Worm (Caenorhabditis elegans) whole organism, dauer: ENCODE results near the gene F57A8.6.

Experiments used
- unc-62 ChIP-seq: sonication (generic microtip); optimal IDR thresholded peaks from 2 replicates; lab custom pipeline; 2017; ENCODE audit warnings: missing biosample characterization, missing genetic modification reagents, missing genetic modification characterization

The F57A8.6 gene

DNA sequence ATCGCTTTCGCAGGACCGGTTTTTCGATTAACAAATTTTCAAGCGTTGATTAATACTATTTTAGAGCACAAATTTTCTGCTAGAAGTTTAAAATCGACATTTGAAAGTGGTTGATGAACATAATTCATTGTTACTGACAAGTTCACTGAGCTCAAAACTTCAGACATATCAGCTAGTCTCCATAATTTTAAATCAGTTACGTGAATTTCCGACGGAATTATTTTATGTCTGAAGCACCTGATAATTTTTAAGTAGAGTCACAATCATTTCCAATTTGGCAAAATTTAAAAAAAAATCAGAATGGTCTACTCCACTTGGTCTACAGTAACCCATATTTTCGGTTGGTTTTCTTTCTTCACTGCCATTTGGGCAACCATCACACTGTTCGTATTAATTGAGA, 21.8 kb downstream of the F57A8.6 start, which contains the start of gene str-118:
Gene str-118, plus strand, starts transcription at position 301 of the 400 bp plus-strand sequence.
- TF ChIP-seq unc-62 (GFP tag; lab: Kevin White, UChicago): no peak

DNA sequence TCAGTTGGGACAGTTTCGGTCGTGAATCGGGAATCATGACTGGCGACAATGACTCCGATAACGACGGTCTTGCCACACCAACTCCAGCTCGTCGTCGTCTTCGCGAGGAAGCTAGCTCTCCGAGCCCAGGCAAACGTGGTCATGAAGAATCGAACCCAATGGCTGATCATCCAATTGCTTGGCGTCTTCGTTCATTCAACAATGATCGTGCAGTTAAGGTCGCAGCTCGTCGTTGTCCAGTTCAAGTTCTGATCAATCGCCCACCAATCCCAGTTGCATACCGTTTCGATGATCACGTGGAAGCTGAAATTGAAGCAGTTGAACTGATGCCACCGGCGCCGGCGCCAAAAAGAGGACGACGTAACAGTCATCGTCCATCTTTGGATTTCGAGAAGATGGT, 26.5 kb downstream of the F57A8.6 start:
- TF ChIP-seq unc-62 (GFP tag; lab: Kevin White, UChicago): no peak

DNA sequence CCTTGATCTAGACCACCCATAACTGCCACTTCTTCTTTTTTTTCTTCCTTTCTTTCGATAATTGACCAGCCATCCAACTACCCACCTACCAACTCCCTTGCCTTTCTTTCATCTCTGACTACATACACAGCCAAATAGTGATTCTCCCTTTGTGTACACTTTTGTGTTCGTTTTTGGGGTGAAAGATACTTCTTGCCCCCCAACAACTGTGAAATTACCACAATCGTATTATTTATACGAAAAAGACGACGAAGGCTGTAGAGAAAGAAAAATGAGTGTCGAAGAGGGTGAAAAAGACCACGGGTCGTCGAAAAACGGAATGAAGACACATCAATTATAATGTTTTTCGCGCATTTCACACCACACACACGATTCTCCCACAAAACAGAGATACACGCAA, 27.2 kb downstream of the F57A8.6 start:
- TF ChIP-seq unc-62 (GFP tag; lab: Kevin White, UChicago): no peak

DNA sequence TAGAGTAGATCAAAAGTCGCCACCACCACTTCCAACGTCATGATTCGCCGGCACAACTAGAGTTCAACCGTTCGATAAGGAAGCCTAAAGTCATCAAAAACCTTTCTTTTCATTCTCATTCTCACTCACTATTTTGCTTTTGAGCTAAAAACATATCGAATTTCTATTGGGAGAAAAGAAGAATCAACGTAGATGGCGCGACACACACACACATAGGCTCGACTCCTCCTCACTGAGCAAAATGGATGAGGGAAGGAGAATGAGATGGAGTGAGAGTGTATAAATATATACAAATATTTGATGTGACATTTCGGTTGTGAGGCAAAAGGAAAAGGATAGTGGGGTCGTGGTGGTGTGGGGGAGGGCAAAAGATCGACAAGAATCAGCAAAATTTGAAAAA, 29.0 kb downstream of the F57A8.6 start:
- no peak for TF ChIP-seq unc-62 (GFP tag; lab: Kevin White, UChicago)

DNA sequence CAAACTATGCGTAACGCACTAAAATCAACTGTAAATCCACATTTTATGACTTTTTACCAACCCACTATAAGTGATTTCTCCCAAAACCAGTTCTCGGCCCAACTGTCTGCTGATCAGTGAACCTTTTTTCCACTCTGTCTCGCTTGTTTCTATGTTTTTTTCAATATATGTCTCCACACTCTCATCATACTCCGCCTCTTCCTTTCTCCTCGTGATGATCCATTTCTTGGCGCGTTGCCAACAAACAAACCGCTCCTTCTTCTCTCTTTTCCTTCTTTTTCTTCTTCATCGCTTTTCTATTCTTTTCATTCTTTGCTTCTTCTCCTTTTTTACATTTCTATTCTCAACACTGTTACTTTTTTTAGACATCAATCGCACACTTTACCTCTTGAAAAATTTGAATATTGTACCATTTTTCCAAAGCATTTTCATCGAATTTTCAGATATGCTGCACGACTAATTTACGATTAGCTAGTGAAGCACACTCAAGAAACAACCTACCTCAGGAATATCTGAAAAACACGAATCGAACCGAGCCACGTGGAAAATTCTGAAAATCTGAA, 30.4 kb downstream of the F57A8.6 start, which contains the start of gene T06E8.8:
Gene T06E8.8, plus strand, starts transcription at position 513 of the 563 bp plus-strand sequence.
- no peak for TF ChIP-seq unc-62 (GFP tag; lab: Kevin White, UChicago)

DNA sequence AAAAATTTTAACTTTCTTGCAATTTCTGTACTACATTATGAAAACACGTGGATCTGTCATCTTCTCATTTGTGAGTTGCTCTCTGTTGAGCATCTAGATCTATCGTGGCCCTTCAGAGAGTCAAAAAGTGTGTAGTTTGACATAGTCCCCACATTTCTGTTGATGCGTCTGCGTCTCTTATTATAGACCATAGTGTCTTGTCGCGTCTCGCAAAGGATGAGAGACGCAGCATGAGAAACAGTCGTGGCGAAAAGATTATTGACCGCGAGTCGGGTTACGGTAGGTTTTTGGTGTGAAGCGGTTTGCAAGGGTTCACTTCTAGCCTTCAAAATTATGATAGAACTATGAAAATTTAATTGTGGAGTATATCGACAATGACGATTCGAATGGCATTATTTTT, 31.4 kb downstream of the F57A8.6 start:
- TF ChIP-seq unc-62 (GFP tag; lab: Kevin White, UChicago): no peak

DNA sequence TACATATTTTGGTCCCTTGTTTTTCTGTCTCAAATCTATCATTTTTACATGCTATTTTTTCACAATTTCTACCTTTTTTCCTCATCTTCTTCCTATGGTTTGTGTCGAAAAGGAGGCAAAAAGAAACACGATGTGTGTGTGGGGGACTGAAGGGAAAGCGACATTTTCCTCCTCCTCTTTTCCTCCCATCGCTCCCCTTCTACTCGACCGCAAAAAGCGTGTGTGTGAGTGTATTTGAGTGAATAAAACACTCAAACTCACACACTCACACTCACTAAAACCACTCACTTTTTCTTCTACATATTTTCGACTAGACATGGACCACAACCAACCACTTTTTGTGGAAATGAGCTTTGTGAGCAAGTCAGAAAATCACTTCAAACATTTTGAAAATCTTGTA, 32.2 kb downstream of the F57A8.6 start:
- no peak for TF ChIP-seq unc-62 (GFP tag; lab: Kevin White, UChicago)

DNA sequence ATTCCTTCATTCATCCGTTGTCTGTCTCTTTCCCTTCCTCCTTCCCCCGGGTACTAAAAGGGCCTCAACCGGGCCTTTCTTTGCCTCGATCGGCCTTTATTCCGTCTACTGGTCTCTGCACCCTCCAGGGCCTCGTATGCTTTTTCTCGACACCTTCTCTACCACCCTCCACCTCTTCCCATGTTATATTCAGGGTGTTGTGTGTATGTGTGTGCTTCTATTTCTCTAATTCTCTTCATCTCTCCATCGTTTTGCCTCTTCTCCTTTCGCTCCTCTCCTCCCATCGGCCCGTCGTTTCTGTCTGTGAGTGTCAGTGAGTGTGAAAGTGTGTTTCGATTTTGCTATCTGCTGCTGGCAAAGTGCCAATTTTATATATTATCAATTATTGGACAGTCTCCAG, 33.9 kb downstream of the F57A8.6 start:
- no peak for TF ChIP-seq unc-62 (GFP tag; lab: Kevin White, UChicago)

DNA sequence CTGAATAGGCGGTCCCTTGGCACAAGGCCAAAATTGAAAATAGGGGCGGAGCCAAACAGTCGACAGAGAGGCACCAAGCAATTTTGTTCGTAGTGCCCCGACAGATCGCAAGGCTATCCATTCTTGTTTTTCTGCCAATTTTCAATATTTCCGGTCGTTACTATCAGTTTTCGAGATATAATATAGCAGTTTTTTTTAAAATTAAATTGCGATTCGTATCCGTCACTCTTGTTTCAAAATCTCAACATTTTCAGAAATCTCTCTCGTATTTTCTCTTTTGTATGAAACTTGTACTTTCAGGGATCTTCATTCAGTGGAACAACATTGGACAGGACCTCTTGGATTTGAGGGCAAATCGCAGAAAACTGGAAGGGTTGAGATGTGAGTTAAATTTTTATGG, 36.7 kb downstream of the F57A8.6 start, which contains the start of gene F57A8.1:
Gene F57A8.1, plus strand, starts transcription at position 301 of the 400 bp plus-strand sequence.
- TF ChIP-seq unc-62 (GFP tag; lab: Kevin White, UChicago): no peak

DNA sequence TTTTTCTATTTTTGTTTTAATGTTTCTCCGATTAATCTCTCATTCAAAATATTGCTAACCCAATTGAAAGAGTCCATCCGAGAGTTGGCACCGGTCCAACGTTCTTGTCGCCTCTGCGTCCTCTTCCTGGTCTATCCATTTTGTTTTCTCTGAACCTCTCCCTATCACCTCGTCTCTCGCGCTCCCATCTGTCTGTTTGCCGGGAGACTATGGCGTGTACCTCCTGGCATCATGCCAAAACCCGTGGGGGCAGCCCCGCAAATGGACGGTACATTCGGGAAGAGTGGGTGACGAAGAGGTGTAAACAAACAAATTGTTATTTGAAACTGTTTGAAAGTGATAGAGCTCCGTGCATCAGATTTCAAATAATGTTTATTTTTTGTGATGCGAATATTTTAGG, 37.4 kb downstream of the F57A8.6 start, which contains the start of gene T06E8.2:
Gene T06E8.2, minus strand, starts transcription at position 139 of the 400 bp plus-strand sequence.
- TF ChIP-seq unc-62 (GFP tag; lab: Kevin White, UChicago): no peak

DNA sequence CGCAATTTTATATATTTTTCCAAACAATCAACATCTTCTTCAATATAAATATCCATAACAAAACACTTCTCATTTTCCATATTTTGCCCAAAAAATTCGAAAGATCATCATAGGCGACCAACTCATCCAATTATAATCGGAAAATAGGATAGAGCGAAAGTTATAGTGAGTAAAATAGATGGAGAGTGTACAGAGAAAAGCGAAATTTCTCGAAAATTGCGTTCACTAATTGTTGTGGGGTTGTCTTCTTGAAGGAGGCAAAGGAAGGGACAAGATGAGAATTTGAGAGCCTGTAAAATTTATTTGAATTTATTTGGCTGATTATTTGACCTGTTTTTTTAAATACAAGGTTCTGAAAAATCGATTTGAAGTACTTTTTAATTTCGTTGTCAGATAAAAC, 38.1 kb downstream of the F57A8.6 start:
- no peak for TF ChIP-seq unc-62 (GFP tag; lab: Kevin White, UChicago)

DNA sequence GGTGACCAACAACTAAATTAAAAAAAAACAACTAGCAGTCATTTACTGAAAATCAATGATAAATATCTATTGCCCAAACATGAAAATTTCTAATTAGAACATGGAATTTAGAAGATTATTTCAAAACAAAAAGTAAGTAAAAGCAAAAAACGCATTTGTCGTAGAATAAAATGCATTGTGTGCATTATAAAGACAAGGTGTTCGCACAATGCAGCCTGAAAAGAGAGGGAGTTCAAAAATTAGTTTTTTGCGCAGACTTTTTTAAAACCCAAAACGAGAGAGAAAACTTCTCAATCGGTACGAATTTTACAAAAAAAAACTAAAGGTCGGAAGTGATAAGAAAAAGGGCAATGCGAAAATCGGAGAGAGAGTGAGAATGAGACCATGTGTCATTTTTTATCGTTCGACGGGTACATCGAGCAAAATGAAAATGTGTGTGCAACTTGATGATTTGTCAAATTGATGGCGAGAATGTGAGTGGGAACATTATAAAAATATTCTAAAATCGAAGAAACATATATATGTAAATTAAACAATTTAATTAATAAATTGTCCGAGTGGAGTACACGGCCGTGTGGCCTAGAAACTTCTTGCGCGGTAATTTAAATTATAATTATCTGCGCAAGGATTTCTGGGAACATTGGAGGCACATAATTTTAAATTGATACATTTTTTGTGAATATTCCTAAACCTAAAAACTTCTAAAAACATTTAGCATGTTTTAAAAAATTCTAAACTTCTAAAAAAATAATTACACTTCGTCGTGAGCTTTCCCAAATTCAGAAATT, 42.1 kb downstream of the F57A8.6 start:
- no peak for TF ChIP-seq unc-62 (GFP tag; lab: Kevin White, UChicago)

DNA sequence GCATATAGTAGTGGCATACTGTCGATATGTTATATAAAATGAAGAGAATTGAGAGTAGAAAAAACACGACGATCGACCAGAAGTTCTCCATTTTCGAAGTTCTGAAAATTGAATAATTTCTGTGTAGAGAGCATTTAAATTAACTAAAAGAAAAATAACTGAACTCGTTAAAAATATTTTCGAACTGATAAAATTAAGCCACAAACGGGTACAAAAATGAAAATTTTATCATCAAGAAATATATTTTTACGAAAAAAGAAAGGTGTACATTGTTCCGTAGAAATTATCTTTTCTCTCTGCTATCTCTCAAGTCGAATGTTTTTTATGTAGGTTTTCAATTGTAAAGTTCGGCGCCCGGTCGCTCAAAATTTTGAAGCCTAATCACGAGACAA, 42.7 kb downstream of the F57A8.6 start, which contains the start of gene acl-2:
Gene acl-2, minus strand, starts transcription at position 101 of the 392 bp plus-strand sequence.
- TF ChIP-seq unc-62 (GFP tag; lab: Kevin White, UChicago): no peak

DNA sequence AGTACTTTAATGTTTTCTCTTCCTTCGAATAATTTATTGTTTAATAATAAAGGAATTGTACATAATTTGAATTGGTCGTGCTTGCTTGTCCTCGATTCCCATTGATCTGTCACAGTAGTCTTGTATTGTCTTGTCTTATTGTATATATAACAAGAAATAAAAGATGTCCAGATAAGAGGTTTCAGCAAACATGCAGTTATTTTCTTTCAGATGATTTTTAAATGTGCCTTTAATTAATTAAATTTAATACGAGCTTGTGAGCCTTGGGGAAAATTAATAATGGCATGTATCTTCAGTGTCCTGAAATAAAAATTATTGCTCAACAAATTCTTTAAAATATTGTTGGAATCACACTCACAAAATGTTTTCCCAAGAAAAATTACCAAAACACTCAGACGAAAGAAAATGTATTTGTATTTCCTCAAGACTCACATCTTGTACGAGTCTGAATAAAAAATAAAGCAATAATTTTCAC, 50.6 kb downstream of the F57A8.6 start:
- no peak for TF ChIP-seq unc-62 (GFP tag; lab: Kevin White, UChicago)
